Worm (Caenorhabditis elegans) whole organism, L4 larva: Measurements from ENCODE around the gene magu-2.

Experiments
- Y5F2A.4 ChIP-seq: fragments of 200-800 bp; sonication (Bioruptor generic); optimal IDR thresholded peaks from 2 replicates; lab custom pipeline; 2018; ENCODE audit warnings: mild to moderate bottlenecking, missing genetic modification characterization, missing compliant biosample characterization
- attf-4 ChIP-seq: sonication (generic microtip); optimal IDR thresholded peaks from 3 replicates; lab custom pipeline; 2017; ENCODE audit warnings: missing biosample characterization, missing genetic modification characterization
- ceh-82 ChIP-seq: sonication (generic microtip); optimal IDR thresholded peaks from 2 replicates; lab custom pipeline; 2017; ENCODE audit warnings: missing biosample characterization, missing genetic modification characterization
- dve-1 ChIP-seq: sonication (generic microtip); optimal IDR thresholded peaks from 2 replicates; lab custom pipeline; 2017; ENCODE audit warnings: antibody characterized with exemption, mild to moderate bottlenecking, missing genetic modification characterization, missing compliant biosample characterization; ENCODE audit not compliant: insufficient read depth
- hif-1 ChIP-seq, 2 experiments: sonication (generic microtip); optimal IDR thresholded peaks; 2 replicates each; lab custom pipeline; 2016 to 2017; ENCODE audit warnings: missing compliant biosample characterization in 2 of 2, missing genetic modification characterization in 2 of 2, missing genetic modification reagents in 2 of 2, missing genotype in 2 of 2, mild to moderate bottlenecking in 1 of 2
- lin-38 ChIP-seq: fragments of 200-800 bp; sonication (Bioruptor generic); IDR thresholded peaks from 2 replicates; pipeline ENCODE4 v1.3.6; 2022; ENCODE audit warnings: missing genetic modification reagents, missing genetic modification characterization, missing compliant biosample characterization
- lin-39 ChIP-seq: fragments of 150-350 bp; optimal IDR thresholded peaks from 2 replicates; lab custom pipeline; 2014; ENCODE audit warnings: missing biosample characterization, missing genetic modification reagents, missing genetic modification characterization
- madf-9 ChIP-seq: fragments of 200-800 bp; sonication (Bioruptor generic); conservative IDR thresholded peaks from 2 replicates; pipeline ENCODE4 v1.3.6; 2022; ENCODE audit warnings: missing genetic modification reagents, missing genetic modification characterization, missing compliant biosample characterization
- nhr-10 ChIP-seq: fragments of 150-350 bp; optimal IDR thresholded peaks from 2 replicates; lab custom pipeline; 2014; ENCODE audit warnings: missing biosample characterization, missing genetic modification characterization
- nhr-77 ChIP-seq: fragments of 150-350 bp; optimal IDR thresholded peaks from 2 replicates; lab custom pipeline; 2014; ENCODE audit warnings: missing biosample characterization, missing genetic modification characterization
- pha-4 ChIP-seq, 2 experiments: fragments of 150-350 bp in 1 of 2; fragments of 200-800 bp in 1 of 2; sonication (Bioruptor generic) in 1 of 2; IDR thresholded peaks in 1 of 2; optimal IDR thresholded peaks in 1 of 2; 2 replicates each; pipeline versions ENCODE4 v1.3.6 to Lab custom; 2014 to 2022; ENCODE audit warnings: missing genetic modification characterization in 2 of 2, missing genetic modification reagents in 2 of 2, missing biosample characterization in 1 of 2, missing compliant biosample characterization in 1 of 2
- skn-1 ChIP-seq: fragments of 150-350 bp; optimal IDR thresholded peaks from 2 replicates; lab custom pipeline; 2014; ENCODE audit warnings: missing biosample characterization, missing genetic modification characterization
- zip-11 ChIP-seq: fragments of 200-800 bp; sonication (Bioruptor generic); IDR thresholded peaks from 2 replicates; pipeline ENCODE4 v1.3.6; 2022; ENCODE audit warnings: missing genetic modification characterization, missing compliant biosample characterization

DNA sequence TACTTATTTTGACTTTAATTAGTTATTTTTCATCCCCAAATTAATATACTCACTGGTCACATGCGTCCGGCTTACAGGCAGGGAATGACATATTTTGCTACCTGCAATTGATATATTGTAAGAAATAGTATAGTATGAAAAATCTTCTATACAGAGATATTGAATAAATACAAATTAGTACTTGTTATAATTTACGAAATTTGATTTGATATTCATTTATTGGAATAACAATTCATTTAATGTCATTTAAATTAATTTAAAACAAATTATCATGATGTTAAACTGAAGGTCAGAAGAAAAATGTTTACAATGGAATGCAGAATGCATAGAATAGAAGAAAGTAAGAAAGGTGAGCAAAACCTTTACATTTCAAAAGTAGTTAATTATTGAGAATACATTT is 42.2 kb downstream of the magu-2 start, which contains the start of gene B0507.7:
- no peak for TF ChIP-seq lin-38
- no peak for TF ChIP-seq zip-11 (GFP tag; lab: Robert Waterston, UW)
- TF ChIP-seq nhr-77 (tag; lab: Kevin White, UChicago), result no peak
- no peak for TF ChIP-seq attf-4 (tag; lab: Kevin White, UChicago)
- TF ChIP-seq madf-9 (GFP tag; lab: Robert Waterston, UW), result no peak
- no peak for TF ChIP-seq skn-1 (tag; lab: Kevin White, UChicago)
- TF ChIP-seq pha-4 (GFP tag; IDR thresholded peaks at IDR 0.05; lab: Robert Waterston, UW), result no peak
- TF ChIP-seq pha-4 (tag; optimal IDR thresholded peaks at IDR 0.05; lab: Kevin White, UChicago), result no peak
- no peak for TF ChIP-seq Y5F2A.4 (GFP tag; lab: Kevin White, UChicago)
- no peak for TF ChIP-seq ceh-82
- no peak for TF ChIP-seq hif-1 (tag; optimal IDR thresholded peaks at IDR 0.05; lab: Kevin White, UChicago)
- no peak for TF ChIP-seq nhr-10
- TF ChIP-seq dve-1 (tag; lab: Kevin White, UChicago), result no peak
- TF ChIP-seq lin-39 (tag; lab: Kevin White, UChicago), result no peak
